Worm (Caenorhabditis elegans) whole organism, L2 larva: Measurements from ENCODE around the gene ZK262.8.

ENCODE experiments used
- ama-1 ChIP-seq: fragments of 150-350 bp; optimal IDR thresholded peaks from 2 replicates; lab custom pipeline; 2018; ENCODE audit warnings: inconsistent platforms
- egl-27 ChIP-seq: sonication (generic microtip); optimal IDR thresholded peaks from 3 replicates; lab custom pipeline; 2017; ENCODE audit warnings: missing biosample characterization, missing genetic modification reagents, missing genetic modification characterization
- elt-1 ChIP-seq: fragments of 150-350 bp; optimal IDR thresholded peaks from 2 replicates; lab custom pipeline; 2014; ENCODE audit warnings: missing biosample characterization, missing genetic modification characterization
- mdl-1 ChIP-seq, 2 experiments: fragments of 150-350 bp in 1 of 2; sonication (generic microtip) in 1 of 2; optimal IDR thresholded peaks; 2 replicates each; lab custom pipeline; 2017; ENCODE audit warnings: missing biosample characterization in 2 of 2, missing genetic modification characterization in 2 of 2
- nhr-11 ChIP-seq: fragments of 150-350 bp; optimal IDR thresholded peaks from 2 replicates; lab custom pipeline; 2014; ENCODE audit warnings: missing biosample characterization, missing genetic modification characterization
- nhr-12 ChIP-seq: fragments of 150-350 bp; optimal IDR thresholded peaks from 2 replicates; lab custom pipeline; 2014; ENCODE audit warnings: missing biosample characterization, missing genetic modification characterization
- nhr-129 ChIP-seq: fragments of 150-350 bp; optimal IDR thresholded peaks from 2 replicates; lab custom pipeline; 2014; ENCODE audit warnings: missing biosample characterization, missing genetic modification characterization
- nhr-237 ChIP-seq: fragments of 150-350 bp; optimal IDR thresholded peaks from 2 replicates; lab custom pipeline; 2014; ENCODE audit warnings: missing biosample characterization, missing genetic modification characterization
- skn-1 ChIP-seq: sonication (generic microtip); optimal IDR thresholded peaks from 2 replicates; lab custom pipeline; 2017; ENCODE audit warnings: missing biosample characterization, missing genetic modification characterization
- snpc-4 ChIP-seq: fragments of 150-350 bp; optimal IDR thresholded peaks from 2 replicates; lab custom pipeline; 2014; ENCODE audit warnings: missing biosample characterization, missing genetic modification characterization
- zag-1 ChIP-seq: fragments of 150-350 bp; optimal IDR thresholded peaks from 2 replicates; lab custom pipeline; 2014; ENCODE audit warnings: missing biosample characterization, missing genetic modification characterization
- ztf-11 ChIP-seq: sonication (generic microtip); optimal IDR thresholded peaks from 2 replicates; lab custom pipeline; 2017; ENCODE audit warnings: missing biosample characterization, missing genetic modification characterization

DNA sequence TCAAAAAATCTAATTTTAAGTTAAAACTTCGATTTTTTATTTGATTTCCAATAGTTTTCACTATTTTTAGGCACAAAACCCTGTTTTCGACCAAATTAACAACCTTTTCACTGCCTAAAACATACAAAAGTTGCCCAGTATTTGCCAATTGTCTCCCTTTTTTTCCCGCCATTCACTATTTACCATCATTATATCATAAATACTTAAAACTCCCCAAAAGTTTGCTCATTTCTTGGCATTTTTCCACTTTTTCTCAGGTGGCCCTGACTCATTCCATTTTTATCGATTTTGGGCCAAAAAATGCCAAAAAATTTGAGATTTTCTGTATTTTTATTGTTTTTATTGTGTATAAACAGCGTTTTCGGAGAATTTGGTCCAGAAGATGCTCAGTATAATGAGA, 24.1 kb upstream of the ZK262.8 start, which contains the start of gene txt-8:
- TF ChIP-seq nhr-11 (tag; lab: Kevin White, UChicago), result no peak
- TF ChIP-seq mdl-1 (tag; optimal IDR thresholded peaks at IDR 0.05; lab: Kevin White, UChicago), result no peak
- TF ChIP-seq snpc-4, result no peak
- no peak for TF ChIP-seq ztf-11 (tag; lab: Kevin White, UChicago)
- no peak for TF ChIP-seq elt-1 (tag; lab: Kevin White, UChicago)
- no peak for TF ChIP-seq egl-27 (tag; lab: Kevin White, UChicago)
- TF ChIP-seq nhr-237 (tag; lab: Kevin White, UChicago), result no peak
- TF ChIP-seq nhr-129 (tag; lab: Kevin White, UChicago), result no peak
- TF ChIP-seq nhr-12 (tag; lab: Kevin White, UChicago), result no peak
- TF ChIP-seq zag-1 (tag; lab: Kevin White, UChicago), result no peak
- no peak for TF ChIP-seq ama-1
- no peak for TF ChIP-seq skn-1
